Worm (Caenorhabditis elegans) whole organism, midembryonic: Measurements from ENCODE around the gene K02A6.3.

ENCODE experiments used
- T22C8.4 ChIP-seq: fragments of 200-800 bp; sonication (Bioruptor generic); IDR thresholded peaks from 2 replicates; pipeline ENCODE4 v1.3.6; 2022; ENCODE audit warnings: missing genetic modification characterization, missing compliant biosample characterization
- cog-1 ChIP-seq: sonication (generic microtip); optimal IDR thresholded peaks from 2 replicates; lab custom pipeline; 2016; ENCODE audit warnings: missing genetic modification characterization, missing compliant biosample characterization
- flt-1 ChIP-seq: fragments of 200-800 bp; sonication (Bioruptor generic); IDR thresholded peaks from 2 replicates; pipeline ENCODE4 v1.3.6; 2022; ENCODE audit warnings: missing genetic modification characterization, missing compliant biosample characterization
- klf-2 ChIP-seq: fragments of 200-800 bp; sonication (Bioruptor generic); conservative IDR thresholded peaks from 2 replicates; pipeline ENCODE4 v1.3.6; 2022; ENCODE audit warnings: missing genetic modification reagents, missing genetic modification characterization, missing compliant biosample characterization
- med-1 ChIP-seq: sonication (generic microtip); optimal IDR thresholded peaks from 2 replicates; lab custom pipeline; 2017; ENCODE audit warnings: missing genetic modification characterization, mild to moderate bottlenecking, missing compliant biosample characterization, antibody characterized with exemption, missing genetic modification reagents; ENCODE audit not compliant: insufficient read depth
- ref-1 ChIP-seq: fragments of 200-800 bp; sonication (Bioruptor generic); conservative IDR thresholded peaks from 2 replicates; pipeline ENCODE4 v1.3.6; 2022; ENCODE audit warnings: missing genetic modification reagents, missing genetic modification characterization, missing compliant biosample characterization
- tab-1 ChIP-seq: fragments of 200-800 bp; sonication (Bioruptor generic); IDR thresholded peaks from 2 replicates; pipeline ENCODE4 v1.3.6; 2022; ENCODE audit warnings: missing genetic modification characterization, missing compliant biosample characterization
- ztf-23 ChIP-seq: fragments of 200-800 bp; sonication (Bioruptor generic); IDR thresholded peaks from 2 replicates; pipeline ENCODE4 v1.3.6; 2022; ENCODE audit warnings: missing genetic modification reagents, missing genetic modification characterization, missing compliant biosample characterization
- ztf-29 ChIP-seq: fragments of 200-800 bp; sonication (Bioruptor generic); IDR thresholded peaks from 2 replicates; pipeline ENCODE4 v1.3.6; 2022; ENCODE audit warnings: missing genetic modification reagents, missing genetic modification characterization, missing compliant biosample characterization

Gene K02A6.3

ce11 chrX:8255433-8255832, 23.7 kb upstream of the K02A6.3 start:
- no peak for TF ChIP-seq flt-1 (GFP tag; lab: Robert Waterston, UW)
- no peak for TF ChIP-seq med-1
- no peak for TF ChIP-seq cog-1 (tag; lab: Kevin White, UChicago)
- no peak for TF ChIP-seq ref-1 (GFP tag; lab: Robert Waterston, UW)
- TF ChIP-seq ztf-23 (GFP tag; lab: Robert Waterston, UW) = no peak
- TF ChIP-seq T22C8.4 = no peak
- TF ChIP-seq klf-2 = no peak

ce11 chrX:8252293-8252692, 20.6 kb upstream of the K02A6.3 start, which contains the start of gene M60.6:
M60.6 (minus strand) TSS chrX:8252458.
- no peak for TF ChIP-seq klf-2
- no peak for TF ChIP-seq cog-1 (tag; lab: Kevin White, UChicago)
- no peak for TF ChIP-seq ztf-29 (GFP tag; lab: Robert Waterston, UW)
- TF ChIP-seq T22C8.4 = no peak
- TF ChIP-seq ref-1 (GFP tag; lab: Robert Waterston, UW) = no peak
- TF ChIP-seq med-1 = no peak
- TF ChIP-seq tab-1 (GFP tag; lab: Robert Waterston, UW) = no peak
- no peak for TF ChIP-seq ztf-23 (GFP tag; lab: Robert Waterston, UW)
- no peak for TF ChIP-seq flt-1 (GFP tag; lab: Robert Waterston, UW)

- no peak for TF ChIP-seq flt-1 (GFP tag; lab: Robert Waterston, UW)
- no peak for TF ChIP-seq T22C8.4
- TF ChIP-seq cog-1 (tag; lab: Kevin White, UChicago) = no peak
- no peak for TF ChIP-seq ref-1 (GFP tag; lab: Robert Waterston, UW)
- TF ChIP-seq klf-2 = no peak
- TF ChIP-seq med-1 = no peak
- no peak for TF ChIP-seq ztf-23 (GFP tag; lab: Robert Waterston, UW)
- no peak for TF ChIP-seq ztf-29 (GFP tag; lab: Robert Waterston, UW)
- no peak for TF ChIP-seq tab-1 (GFP tag; lab: Robert Waterston, UW)
Measured at ce11 chrX:8247088-8247487, 15.4 kb upstream of the K02A6.3 start.

ce11 chrX:8246126-8246525, 14.4 kb upstream of the K02A6.3 start, which contains the start of gene kqt-2:
kqt-2 (minus strand) TSS chrX:8246369.
- TF ChIP-seq cog-1 (tag; lab: Kevin White, UChicago) = no peak
- no peak for TF ChIP-seq T22C8.4
- TF ChIP-seq ztf-23 (GFP tag; lab: Robert Waterston, UW) = no peak
- TF ChIP-seq ztf-29 (GFP tag; lab: Robert Waterston, UW) = no peak

- TF ChIP-seq ref-1 (GFP tag; lab: Robert Waterston, UW) (no peak), ztf-23 (GFP tag; lab: Robert Waterston, UW) (no peak), tab-1 (GFP tag; lab: Robert Waterston, UW) (no peak), med-1 (no peak), flt-1 (GFP tag; lab: Robert Waterston, UW) (no peak), cog-1 (tag; lab: Kevin White, UChicago) (no peak), ztf-29 (GFP tag; lab: Robert Waterston, UW) (no peak), klf-2 (no peak), T22C8.4 (no peak)
Measured at ce11 chrX:8243116-8243515, 11.4 kb upstream of the K02A6.3 start.

ce11 chrX:8241906-8242305, 10.2 kb upstream of the K02A6.3 start, which contains the start of gene endu-2:
endu-2 (plus strand) TSS chrX:8242301.
- TF ChIP-seq cog-1 (tag; lab: Kevin White, UChicago) = no peak

ce11 chrX:8238639-8239055, 6.9 kb upstream of the K02A6.3 start:
- TF ChIP-seq cog-1 (tag; lab: Kevin White, UChicago) (no peak), ztf-29 (GFP tag; lab: Robert Waterston, UW) (no peak), T22C8.4 (no peak), klf-2 (no peak), flt-1 (GFP tag; lab: Robert Waterston, UW) (no peak), ztf-23 (GFP tag; lab: Robert Waterston, UW) (no peak), tab-1 (GFP tag; lab: Robert Waterston, UW) (no peak), ref-1 (GFP tag; lab: Robert Waterston, UW) (no peak)

- TF ChIP-seq ztf-23 (GFP tag; lab: Robert Waterston, UW) = no peak
- TF ChIP-seq klf-2 = no peak
- TF ChIP-seq ztf-29 (GFP tag; lab: Robert Waterston, UW) = no peak
- no peak for TF ChIP-seq tab-1 (GFP tag; lab: Robert Waterston, UW)
- TF ChIP-seq ref-1 (GFP tag; lab: Robert Waterston, UW) = no peak
- no peak for TF ChIP-seq cog-1 (tag; lab: Kevin White, UChicago)
- TF ChIP-seq flt-1 (GFP tag; lab: Robert Waterston, UW) = no peak
- no peak for TF ChIP-seq T22C8.4
- no peak for TF ChIP-seq med-1
Measured at ce11 chrX:8236515-8236914, 4.8 kb upstream of the K02A6.3 start.

- TF ChIP-seq T22C8.4 = no peak
Measured at ce11 chrX:8235994-8236393, 4.3 kb upstream of the K02A6.3 start, which contains the start of gene M60.4. M60.4 (minus strand) TSS chrX:8236314.

ce11 chrX:8233554-8233953, 1.8 kb upstream of the K02A6.3 start:
- TF ChIP-seq tab-1 (GFP tag; lab: Robert Waterston, UW) (no peak), klf-2 (no peak), flt-1 (GFP tag; lab: Robert Waterston, UW) (no peak), cog-1 (tag; lab: Kevin White, UChicago) (no peak), ref-1 (GFP tag; lab: Robert Waterston, UW) (no peak), T22C8.4 (no peak), ztf-29 (GFP tag; lab: Robert Waterston, UW) (no peak), med-1 (no peak), ztf-23 (GFP tag; lab: Robert Waterston, UW) (no peak)

- TF ChIP-seq cog-1 (tag; lab: Kevin White, UChicago) (no peak), klf-2 (no peak), T22C8.4 (no peak), med-1 (no peak), ztf-23 (GFP tag; lab: Robert Waterston, UW) (no peak), tab-1 (GFP tag; lab: Robert Waterston, UW) (no peak), ref-1 (GFP tag; lab: Robert Waterston, UW) (no peak), ztf-29 (GFP tag; lab: Robert Waterston, UW) (no peak), flt-1 (GFP tag; lab: Robert Waterston, UW) (no peak)
Measured at ce11 chrX:8230579-8230978, 1.2 kb downstream of the K02A6.3 start.
